Fruit fly (Drosophila melanogaster) whole organism, embryonic: ENCODE results near the gene PsGEF.
A peak's percentile ranks its signal among the peaks of the same experiment; 100 is the strongest.

Experiments
- B-H1 ChIP-seq: fragments of 200-800 bp; sonication (Bioruptor generic); IDR thresholded peaks from 3 replicates; pipeline ENCODE4 v1.3.6; 2022; ENCODE audit warnings: missing biosample characterization, missing genetic modification characterization
- Bdp1 ChIP-seq: fragments of 200-800 bp; sonication (Bioruptor generic); optimal IDR thresholded peaks from 3 replicates; lab custom pipeline; 2016; ENCODE audit warnings: missing biosample characterization, missing genetic modification characterization
- CG10462 ChIP-seq: fragments of 200-800 bp; sonication (Bioruptor generic); optimal IDR thresholded peaks from 2 replicates; lab custom pipeline; 2016; ENCODE audit warnings: missing biosample characterization, missing genetic modification characterization
- CG10959 ChIP-seq: fragments of 200-800 bp; sonication (Bioruptor generic); IDR thresholded peaks from 2 replicates; pipeline ENCODE4 v1.3.6; 2022; ENCODE audit warnings: missing biosample characterization, missing genetic modification characterization
- CG10979 ChIP-seq: fragments of 200-800 bp; sonication (Bioruptor generic); optimal IDR thresholded peaks from 2 replicates; lab custom pipeline; 2018; ENCODE audit warnings: missing biosample characterization, mild to moderate bottlenecking, missing genetic modification characterization, moderate library complexity
- CG11723 ChIP-seq: fragments of 200-800 bp; sonication (Bioruptor generic); optimal IDR thresholded peaks from 2 replicates; lab custom pipeline; 2017; ENCODE audit warnings: missing biosample characterization, mild to moderate bottlenecking, missing genetic modification characterization
- CG13296 ChIP-seq: fragments of 200-800 bp; sonication (Bioruptor generic); optimal IDR thresholded peaks from 3 replicates; lab custom pipeline; 2018; ENCODE audit warnings: missing biosample characterization, mild to moderate bottlenecking, missing genetic modification characterization
- CG15514 ChIP-seq: fragments of 200-800 bp; sonication (Bioruptor generic); optimal IDR thresholded peaks from 3 replicates; lab custom pipeline; 2017; ENCODE audit warnings: missing biosample characterization, missing genetic modification characterization, mild to moderate bottlenecking, moderate library complexity, missing genetic modification reagents
- CG15601 ChIP-seq: fragments of 200-800 bp; sonication (Bioruptor generic); optimal IDR thresholded peaks from 3 replicates; lab custom pipeline; 2019; ENCODE audit warnings: missing biosample characterization, mild to moderate bottlenecking, missing genetic modification characterization, moderate library complexity
- CG1647 ChIP-seq: fragments of 200-800 bp; sonication (Bioruptor generic); optimal IDR thresholded peaks from 3 replicates; lab custom pipeline; 2016; ENCODE audit warnings: missing biosample characterization, missing genetic modification characterization
- CG16815 ChIP-seq: fragments of 200-800 bp; sonication (Bioruptor generic); optimal IDR thresholded peaks from 3 replicates; lab custom pipeline; 2017; ENCODE audit warnings: missing biosample characterization, mild to moderate bottlenecking, missing genetic modification characterization
- CG17361 ChIP-seq: fragments of 200-800 bp; sonication (Bioruptor generic); IDR thresholded peaks from 3 replicates; pipeline ENCODE4 v1.3.6; 2022; ENCODE audit warnings: missing biosample characterization, missing genetic modification characterization
- CG1832 ChIP-seq: fragments of 200-800 bp; sonication (Bioruptor generic); optimal IDR thresholded peaks from 2 replicates; lab custom pipeline; 2017; ENCODE audit warnings: missing biosample characterization, mild to moderate bottlenecking, missing genetic modification characterization, inconsistent platforms
- CG3281 ChIP-seq: fragments of 200-800 bp; sonication (Bioruptor generic); optimal IDR thresholded peaks from 3 replicates; lab custom pipeline; 2017; ENCODE audit warnings: missing biosample characterization, mild to moderate bottlenecking, missing genetic modification characterization
- CG34376 ChIP-seq: fragments of 200-800 bp; sonication (Bioruptor generic); optimal IDR thresholded peaks from 2 replicates; lab custom pipeline; 2018; ENCODE audit warnings: missing biosample characterization, mild to moderate bottlenecking, missing genetic modification characterization
- CG3847 ChIP-seq: fragments of 200-800 bp; sonication (Bioruptor generic); IDR thresholded peaks from 2 replicates; pipeline ENCODE4 v1.3.6; 2022; ENCODE audit warnings: missing biosample characterization, missing genetic modification characterization
- CG4404 ChIP-seq: fragments of 200-800 bp; sonication (Bioruptor generic); IDR thresholded peaks from 2 replicates; pipeline ENCODE4 v1.3.6; 2022; ENCODE audit warnings: missing biosample characterization, missing genetic modification characterization
- CG7839 ChIP-seq: fragments of 200-800 bp; sonication (Bioruptor generic); optimal IDR thresholded peaks from 3 replicates; lab custom pipeline; 2018; ENCODE audit warnings: missing biosample characterization, mild to moderate bottlenecking, missing genetic modification characterization, moderate library complexity
- CG8089 ChIP-seq: fragments of 200-800 bp; sonication (Bioruptor generic); optimal IDR thresholded peaks from 3 replicates; lab custom pipeline; 2016; ENCODE audit warnings: missing biosample characterization, missing genetic modification characterization
- CG8359 ChIP-seq: fragments of 200-800 bp; sonication (Bioruptor generic); optimal IDR thresholded peaks from 2 replicates; lab custom pipeline; 2017; ENCODE audit warnings: missing biosample characterization, mild to moderate bottlenecking, missing genetic modification characterization, borderline replicate concordance
- Chrac-16 ChIP-seq: fragments of 200-800 bp; sonication (Bioruptor generic); optimal IDR thresholded peaks from 3 replicates; lab custom pipeline; 2016; ENCODE audit warnings: missing biosample characterization, missing genetic modification characterization
- Dll ChIP-seq: fragments of 200-800 bp; sonication (Bioruptor generic); IDR thresholded peaks from 4 replicates; pipeline ENCODE4 v1.3.6; 2022; ENCODE audit warnings: missing biosample characterization, missing genetic modification characterization; ENCODE audit not compliant: partially characterized antibody
- Doc3 ChIP-seq: fragments of 200-800 bp; sonication (Bioruptor generic); IDR thresholded peaks from 3 replicates; pipeline ENCODE4 v1.3.6; 2022; ENCODE audit warnings: missing biosample characterization, missing genetic modification characterization; ENCODE audit not compliant: partially characterized antibody
- Fer1 ChIP-seq: fragments of 200-800 bp; sonication (Bioruptor generic); optimal IDR thresholded peaks from 2 replicates; lab custom pipeline; 2017; ENCODE audit warnings: missing biosample characterization, mild to moderate bottlenecking, missing genetic modification characterization
- MTF-1 ChIP-seq: fragments of 200-800 bp; sonication (Bioruptor generic); optimal IDR thresholded peaks from 2 replicates; lab custom pipeline; 2018; ENCODE audit warnings: missing biosample characterization, mild to moderate bottlenecking, missing genetic modification characterization, borderline replicate concordance
- NFAT ChIP-seq: fragments of 200-800 bp; sonication (Bioruptor generic); IDR thresholded peaks from 2 replicates; pipeline ENCODE4 v1.3.6; 2022; ENCODE audit warnings: missing biosample characterization, missing genetic modification characterization
- Nf-YA ChIP-seq: fragments of 200-800 bp; sonication (Bioruptor generic); IDR thresholded peaks from 2 replicates; pipeline ENCODE4 v1.3.6; 2022; ENCODE audit warnings: missing biosample characterization, missing genetic modification characterization
- Nf-YB ChIP-seq: fragments of 200-800 bp; sonication (Bioruptor generic); optimal IDR thresholded peaks from 3 replicates; lab custom pipeline; 2019; ENCODE audit warnings: missing biosample characterization, mild to moderate bottlenecking, missing genetic modification characterization, moderate library complexity
- Oaz ChIP-seq: fragments of 200-800 bp; sonication (Bioruptor generic); IDR thresholded peaks from 2 replicates; pipeline ENCODE4 v1.3.6; 2022; ENCODE audit warnings: missing biosample characterization, missing genetic modification characterization
- Poxn ChIP-seq: fragments of 200-800 bp; sonication (Bioruptor generic); IDR thresholded peaks from 2 replicates; pipeline ENCODE4 v1.3.6; 2022; ENCODE audit warnings: missing biosample characterization, missing genetic modification characterization
- Rfx ChIP-seq: fragments of 200-800 bp; sonication (Bioruptor generic); IDR thresholded peaks from 2 replicates; pipeline ENCODE4 v1.3.6; 2022; ENCODE audit warnings: missing biosample characterization, missing genetic modification characterization
- Side ChIP-seq: fragments of 200-800 bp; sonication (Bioruptor generic); optimal IDR thresholded peaks from 2 replicates; lab custom pipeline; 2016; ENCODE audit warnings: missing biosample characterization, missing genetic modification characterization
- Usf ChIP-seq: fragments of 200-800 bp; sonication (Bioruptor generic); optimal IDR thresholded peaks from 2 replicates; lab custom pipeline; 2017; ENCODE audit warnings: missing genotype, missing biosample characterization, missing genetic modification characterization
- ato ChIP-seq: fragments of 200-800 bp; sonication (Bioruptor generic); IDR thresholded peaks from 2 replicates; pipeline ENCODE4 v1.3.6; 2022; ENCODE audit warnings: missing biosample characterization, missing genetic modification characterization; ENCODE audit not compliant: partially characterized antibody
- bab2 ChIP-seq: fragments of 200-800 bp; sonication (Bioruptor generic); optimal IDR thresholded peaks from 2 replicates; lab custom pipeline; 2016; ENCODE audit warnings: missing biosample characterization, missing genetic modification characterization
- cg ChIP-seq: fragments of 200-800 bp; sonication (Bioruptor generic); optimal IDR thresholded peaks from 3 replicates; lab custom pipeline; 2019; ENCODE audit warnings: missing biosample characterization, mild to moderate bottlenecking, missing genetic modification characterization, moderate library complexity
- ems ChIP-seq: fragments of 200-800 bp; sonication (Bioruptor generic); optimal IDR thresholded peaks from 3 replicates; lab custom pipeline; 2016; ENCODE audit warnings: missing biosample characterization, missing genetic modification characterization
- exex ChIP-seq: fragments of 200-800 bp; sonication (Bioruptor generic); optimal IDR thresholded peaks from 4 replicates; lab custom pipeline; 2018; ENCODE audit warnings: missing biosample characterization, mild to moderate bottlenecking, missing genetic modification characterization, moderate library complexity
- fd96Cb ChIP-seq: fragments of 200-800 bp; sonication (Bioruptor generic); optimal IDR thresholded peaks from 2 replicates; lab custom pipeline; 2018; ENCODE audit warnings: missing biosample characterization, mild to moderate bottlenecking, missing genetic modification characterization, moderate library complexity
- gce ChIP-seq: fragments of 200-800 bp; sonication (Bioruptor generic); IDR thresholded peaks from 3 replicates; pipeline ENCODE4 v1.3.6; 2022; ENCODE audit warnings: missing biosample characterization, missing genetic modification characterization
- gro ChIP-seq: fragments of 200-800 bp; sonication (Bioruptor generic); optimal IDR thresholded peaks from 2 replicates; lab custom pipeline; 2016; ENCODE audit warnings: missing biosample characterization, missing genetic modification characterization
- inv ChIP-seq: fragments of 200-800 bp; sonication (Bioruptor generic); IDR thresholded peaks from 2 replicates; pipeline ENCODE4 v1.3.6; 2022; ENCODE audit warnings: missing biosample characterization, missing genetic modification characterization; ENCODE audit not compliant: partially characterized antibody
- lilli ChIP-seq: fragments of 200-800 bp; sonication (Bioruptor generic); optimal IDR thresholded peaks from 3 replicates; lab custom pipeline; 2016; ENCODE audit warnings: missing biosample characterization, missing genetic modification characterization
- pan ChIP-seq, 4 experiments: fragments of >200 bp in 3 of 4; fragments of 200-800 bp in 1 of 4; sonication (Bioruptor generic) in 1 of 4; optimal IDR thresholded peaks in 3 of 4; IDR thresholded peaks in 1 of 4; 2 replicates each; pipeline versions ENCODE4 v1.3.6 to Lab custom; 2017 to 2022; ENCODE audit warnings: missing biosample characterization in 2 of 4, missing genetic modification characterization in 2 of 4, mixed read lengths in 1 of 4
- sens ChIP-seq: fragments of 200-800 bp; sonication (Bioruptor generic); peaks from one replicate; lab custom pipeline; 2016; ENCODE audit warnings: missing biosample characterization, missing genetic modification characterization
- ssp ChIP-seq: fragments of 200-800 bp; sonication (Bioruptor generic); IDR thresholded peaks from 2 replicates; pipeline ENCODE4 v1.3.6; 2022; ENCODE audit warnings: missing biosample characterization, missing genetic modification characterization
- tap ChIP-seq: fragments of 200-800 bp; optimal IDR thresholded peaks from 3 replicates; lab custom pipeline; 2019; ENCODE audit warnings: missing biosample characterization, mild to moderate bottlenecking, missing genetic modification characterization, moderate library complexity
- tll ChIP-seq, 2 experiments: fragments of 200-800 bp in 1 of 2; fragments of >200 bp in 1 of 2; sonication (Bioruptor generic) in 1 of 2; optimal IDR thresholded peaks; 2 replicates each; lab custom pipeline; 2017 to 2019; ENCODE audit warnings: missing biosample characterization in 2 of 2, missing genetic modification characterization in 2 of 2, mild to moderate bottlenecking in 1 of 2, moderate library complexity in 1 of 2
- wdn ChIP-seq: fragments of 200-800 bp; sonication (Bioruptor generic); IDR thresholded peaks from 2 replicates; pipeline ENCODE4 v1.3.6; 2022; ENCODE audit warnings: missing biosample characterization, missing genetic modification characterization

Gene PsGEF

DNA sequence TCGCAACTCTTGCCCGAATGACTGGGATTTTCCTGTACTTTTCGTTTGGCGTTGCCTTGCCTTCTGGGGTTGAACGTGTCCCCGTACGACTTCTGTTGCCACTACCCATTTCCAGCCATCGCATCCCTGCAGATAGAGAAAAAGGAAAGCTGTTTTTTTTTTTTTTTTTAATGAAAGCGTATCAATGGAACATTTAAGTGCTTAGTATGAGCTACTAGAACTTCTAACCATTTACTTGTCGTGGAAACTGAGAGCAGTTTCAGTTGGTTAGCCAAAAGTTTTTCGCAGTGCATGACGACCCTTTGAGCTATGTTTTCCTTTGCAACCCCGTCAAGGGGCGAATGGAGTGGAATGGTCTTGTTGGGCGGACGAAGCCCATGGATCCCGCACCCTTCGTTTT lies 58.2 kb downstream of the PsGEF start (continued):
- TF ChIP-seq CG8089 (GFP tag; lab: Kevin White, UChicago): peak; percentile 76
- no peak for TF ChIP-seq MTF-1 (GFP tag; lab: Kevin White, UChicago)
- peak; percentile 65 for TF ChIP-seq CG10959
- TF ChIP-seq Oaz (GFP tag; lab: Robert Waterston, UW): no peak
- TF ChIP-seq ems (GFP tag; lab: Kevin White, UChicago): no peak
- TF ChIP-seq Doc3 (GFP tag; lab: Robert Waterston, UW): no peak
- peak; percentile 84 for TF ChIP-seq lilli (GFP tag; lab: Kevin White, UChicago)
- TF ChIP-seq sens: peak; percentile 95
- TF ChIP-seq CG10979 (tag; lab: Kevin White, UChicago): peak; percentile 56
- TF ChIP-seq CG11723 (GFP tag; lab: Kevin White, UChicago): peak; percentile 36
- peak; percentile 26 for TF ChIP-seq CG15514 (GFP tag; lab: Kevin White, UChicago)
- TF ChIP-seq fd96Cb (tag; lab: Kevin White, UChicago): peak; percentile 48
- peak; percentile 68 for TF ChIP-seq Fer1
- peak; percentile 31 for TF ChIP-seq Nf-YB (GFP tag; lab: Kevin White, UChicago)
- TF ChIP-seq CG1647 (GFP tag; lab: Kevin White, UChicago): peak; percentile 28
- TF ChIP-seq exex: peak; percentile 2
- TF ChIP-seq Side (GFP tag; lab: Kevin White, UChicago): peak; percentile 77
- TF ChIP-seq bab2 (GFP tag; lab: Kevin White, UChicago): peak; percentile 86
- no peak for TF ChIP-seq NFAT (GFP tag; lab: Robert Waterston, UW)
- no peak for TF ChIP-seq pan (optimal IDR thresholded peaks at IDR 0.05; lab: Kevin White, UChicago)
- peak in 1 of 2 experiments; percentile 74 for TF ChIP-seq pan (GFP tag; optimal IDR thresholded peaks at IDR 0.05 in 1 of 2, IDR thresholded peaks at IDR 0.05 in 1 of 2)
- no peak for TF ChIP-seq CG34376 (GFP tag; lab: Kevin White, UChicago)
- TF ChIP-seq ato (GFP tag; lab: Robert Waterston, UW): no peak
- TF ChIP-seq ssp (GFP tag; lab: Robert Waterston, UW): peak; percentile 58
- no peak for TF ChIP-seq CG1832
- peak; percentile 50 for TF ChIP-seq tap (tag; lab: Kevin White, UChicago)
- TF ChIP-seq gro (GFP tag; lab: Kevin White, UChicago): peak; percentile 81
- TF ChIP-seq Rfx (GFP tag; lab: Robert Waterston, UW): peak; percentile 72
- peak; percentile 25; the same call in 1 of the 3 replicates for TF ChIP-seq CG17361 (GFP tag; lab: Robert Waterston, UW)
- peak; percentile 80 for TF ChIP-seq Chrac-16
- TF ChIP-seq CG3847 (GFP tag; lab: Robert Waterston, UW): peak; percentile 53
- no peak for TF ChIP-seq CG8359 (GFP tag; lab: Kevin White, UChicago)
- TF ChIP-seq Nf-YA (GFP tag; lab: Robert Waterston, UW): peak; percentile 56
- TF ChIP-seq CG7839 (tag; lab: Kevin White, UChicago): peak; percentile 81
- TF ChIP-seq CG16815 (GFP tag; lab: Kevin White, UChicago): peak; percentile 65
- peak; percentile 6 for TF ChIP-seq Usf
- TF ChIP-seq Dll (GFP tag; lab: Robert Waterston, UW): no peak
- peak; percentile 75; the same call in 2 of the 3 replicates for TF ChIP-seq gce (GFP tag; lab: Robert Waterston, UW)
- peak; percentile 57; the same call in 1 of the 2 replicates for TF ChIP-seq CG4404 (GFP tag; lab: Robert Waterston, UW)
- peak; percentile 59; the same call in 1 of the 2 replicates for TF ChIP-seq wdn (GFP tag; lab: Robert Waterston, UW)
- peak; percentile 4 for TF ChIP-seq CG3281 (GFP tag; lab: Kevin White, UChicago)
- peak; percentile 24 for TF ChIP-seq CG13296 (GFP tag; lab: Kevin White, UChicago)
- TF ChIP-seq B-H1 (GFP tag; lab: Robert Waterston, UW): peak; percentile 50; the same call in 2 of the 3 replicates
- peak; percentile 58 for TF ChIP-seq CG15601 (tag; lab: Kevin White, UChicago)
- peak; percentile 52 for TF ChIP-seq Bdp1
- TF ChIP-seq inv (GFP tag; lab: Robert Waterston, UW): no peak
- no peak for TF ChIP-seq cg (GFP tag; lab: Kevin White, UChicago)
- 0 out of 2 replicates have a peak, but pooled peaks have one; percentile 20 for TF ChIP-seq Poxn (GFP tag; lab: Robert Waterston, UW)
- peak; percentile 53 for TF ChIP-seq CG10462 (GFP tag; lab: Kevin White, UChicago)
- no peak for TF ChIP-seq tll (GFP tag; optimal IDR thresholded peaks at IDR 0.05; lab: Kevin White, UChicago)
